Worm (Caenorhabditis elegans): ENCODE data around the gene K02E2.11.

DNA sequence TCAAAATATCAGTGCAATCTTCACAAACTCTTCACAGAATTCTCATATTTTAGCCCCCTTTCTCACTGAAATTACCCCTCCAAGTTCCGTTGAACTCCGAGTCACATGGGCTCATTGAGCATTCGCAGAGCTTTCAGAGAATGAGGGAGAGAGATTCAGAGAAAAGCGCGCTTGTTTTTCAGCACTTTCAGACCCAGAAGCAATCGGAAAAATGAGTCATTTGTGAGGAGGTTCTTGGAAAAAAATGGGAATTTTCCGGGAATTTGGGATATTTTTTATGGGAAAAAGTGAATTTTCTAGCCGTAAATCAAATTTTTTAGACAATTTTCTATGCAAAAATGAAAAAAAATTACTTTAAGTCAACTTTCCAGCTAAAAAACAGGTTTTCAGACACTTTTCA, 19.7 kb downstream of the K02E2.11 start:
- TF ChIP-seq lin-40 (tag; optimal IDR thresholded peaks at IDR 0.05) (no peak), egl-18 (GFP tag; IDR thresholded peaks at IDR 0.05) (no peak), somi-1 (GFP tag; optimal IDR thresholded peaks at IDR 0.05) (no peak), snpc-4 (GFP tag; optimal IDR thresholded peaks at IDR 0.05) (no peak), snpc-4 (tag; optimal IDR thresholded peaks at IDR 0.05) (no peak), hmg-1.2 (GFP tag; IDR thresholded peaks at IDR 0.05) (no peak), unc-130 (GFP tag; optimal IDR thresholded peaks at IDR 0.05) (no peak), sdz-38 (tag; optimal IDR thresholded peaks at IDR 0.05) (no peak), gei-17 (GFP tag; optimal IDR thresholded peaks at IDR 0.05) (no peak), egrh-3 (GFP tag; IDR thresholded peaks at IDR 0.05) (no peak)
